Worm (Caenorhabditis elegans): ENCODE data around the gene T16A1.10.

Gene T16A1.10

DNA sequence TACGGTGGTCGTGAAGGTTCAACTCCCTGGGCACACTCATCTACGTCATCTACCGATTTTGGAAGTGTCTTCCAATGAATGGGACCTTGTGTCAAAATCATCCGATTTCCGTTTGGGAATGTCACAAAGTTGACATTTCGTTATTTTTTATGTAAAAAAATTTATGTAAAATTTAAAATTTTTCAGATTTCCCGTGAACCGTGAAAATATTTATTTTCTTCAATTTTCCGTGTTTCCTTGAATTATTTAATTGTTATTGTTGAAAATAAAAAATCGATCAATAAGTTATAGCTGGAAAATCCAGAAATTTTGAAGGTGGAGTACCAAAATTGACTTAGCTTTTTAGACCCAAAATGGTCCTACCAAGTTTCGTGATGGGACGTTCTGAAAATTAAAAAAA, 43.7 kb upstream of the T16A1.10 start, which contains the start of gene hpo-7:
Gene hpo-7, minus strand, starts transcription at position 101 of the 400 bp plus-strand sequence.
- TF ChIP-seq bed-1 (GFP tag; IDR thresholded peaks at IDR 0.05) (no peak), cebp-2 (GFP tag; IDR thresholded peaks at IDR 0.05) (no peak)

DNA sequence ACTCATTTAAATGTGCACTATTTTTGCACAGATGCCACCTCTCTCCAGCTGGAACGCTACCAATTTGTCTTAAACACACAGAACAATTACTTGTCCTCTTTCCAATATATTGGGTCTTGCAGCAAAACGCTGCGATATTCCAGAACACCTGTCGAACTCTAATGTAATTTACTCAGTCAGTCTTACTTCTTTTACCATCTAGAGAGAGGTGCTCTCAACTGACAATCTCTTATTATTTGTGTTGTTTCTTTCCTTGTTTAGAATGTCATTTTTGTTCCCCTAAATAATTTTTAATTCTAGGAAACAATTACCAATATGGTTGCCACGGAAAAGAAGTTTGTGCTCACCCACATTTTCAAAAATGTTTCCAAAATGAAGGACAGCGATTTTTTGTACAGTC, 38.9 kb upstream of the T16A1.10 start, which contains the start of gene sdz-28:
Gene sdz-28, plus strand, starts transcription at position 301 of the 400 bp plus-strand sequence.
- TF ChIP-seq F57C9.4 (tag; optimal IDR thresholded peaks at IDR 0.05), result no peak
- TF ChIP-seq hmg-20 (GFP tag; IDR thresholded peaks at IDR 0.05), result no peak
- no peak for TF ChIP-seq lin-35 (GFP tag; optimal IDR thresholded peaks at IDR 0.05)
- TF ChIP-seq fkh-3 (tag; optimal IDR thresholded peaks at IDR 0.05), result no peak
- no peak for TF ChIP-seq tlf-1 (GFP tag; optimal IDR thresholded peaks at IDR 0.05)
- TF ChIP-seq lsl-1 (GFP tag; optimal IDR thresholded peaks at IDR 0.05), result no peak
- no peak for TF ChIP-seq madf-6 (GFP tag; IDR thresholded peaks at IDR 0.05)
- no peak for TF ChIP-seq ztf-26 (tag; optimal IDR thresholded peaks at IDR 0.05)
- TF ChIP-seq mes-4 (tag; optimal IDR thresholded peaks at IDR 0.05), result no peak
- TF ChIP-seq let-607 (tag; optimal IDR thresholded peaks at IDR 0.05), result no peak
- no peak for TF ChIP-seq ceh-91 (GFP tag; IDR thresholded peaks at IDR 0.05)
- TF ChIP-seq ztf-22 (GFP tag; optimal IDR thresholded peaks at IDR 0.05), result no peak
- no peak for TF ChIP-seq cebp-2 (GFP tag; IDR thresholded peaks at IDR 0.05)
- no peak for TF ChIP-seq F33H1.4 (GFP tag; IDR thresholded peaks at IDR 0.05)
- TF ChIP-seq Y56A3A.18 (GFP tag; IDR thresholded peaks at IDR 0.05), result no peak
- no peak for TF ChIP-seq pbrm-1 (GFP tag; IDR thresholded peaks at IDR 0.05)
- TF ChIP-seq hlh-26 (GFP tag; conservative IDR thresholded peaks at IDR 0.05), result no peak
- no peak for TF ChIP-seq dox-1 (GFP tag; IDR thresholded peaks at IDR 0.05)
- TF ChIP-seq nfya-2 (GFP tag; IDR thresholded peaks at IDR 0.05), result no peak

DNA sequence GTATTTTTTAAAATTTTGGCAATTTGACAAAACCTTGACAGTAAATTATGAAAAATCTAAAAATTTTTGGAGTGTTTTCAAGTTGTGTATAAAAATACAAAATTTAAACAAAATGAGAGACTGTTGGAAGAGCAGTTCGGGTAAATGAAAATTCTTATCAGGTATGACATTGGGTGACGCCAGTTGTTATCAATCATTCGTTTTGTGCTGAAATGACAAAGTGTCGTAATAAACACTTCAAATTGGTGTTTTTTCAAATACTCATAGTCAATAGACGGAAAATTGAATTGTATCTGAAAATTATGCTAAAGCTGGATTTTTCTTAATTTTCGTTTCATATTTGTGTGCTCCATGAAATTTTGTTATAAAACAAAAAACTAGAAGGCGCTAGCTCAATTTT, 30.9 kb upstream of the T16A1.10 start:
- TF ChIP-seq hmg-1.2 (GFP tag; IDR thresholded peaks at IDR 0.05), result no peak
- TF ChIP-seq F23B12.7 (tag; optimal IDR thresholded peaks at IDR 0.05; ENCODE audit: insufficient read depth), result no peak
- TF ChIP-seq athp-1 (tag; optimal IDR thresholded peaks at IDR 0.05), result no peak
- TF ChIP-seq mxl-1 (tag; optimal IDR thresholded peaks at IDR 0.05), result no peak
- TF ChIP-seq ceh-58 (GFP tag; IDR thresholded peaks at IDR 0.05), result no peak
- TF ChIP-seq madf-8 (GFP tag; conservative IDR thresholded peaks at IDR 0.05), result no peak
- TF ChIP-seq ztf-28 (GFP tag; IDR thresholded peaks at IDR 0.05), result no peak
- no peak for TF ChIP-seq nhr-27 (tag; optimal IDR thresholded peaks at IDR 0.05)
- no peak for TF ChIP-seq nfyb-1 (GFP tag; IDR thresholded peaks at IDR 0.05)

DNA sequence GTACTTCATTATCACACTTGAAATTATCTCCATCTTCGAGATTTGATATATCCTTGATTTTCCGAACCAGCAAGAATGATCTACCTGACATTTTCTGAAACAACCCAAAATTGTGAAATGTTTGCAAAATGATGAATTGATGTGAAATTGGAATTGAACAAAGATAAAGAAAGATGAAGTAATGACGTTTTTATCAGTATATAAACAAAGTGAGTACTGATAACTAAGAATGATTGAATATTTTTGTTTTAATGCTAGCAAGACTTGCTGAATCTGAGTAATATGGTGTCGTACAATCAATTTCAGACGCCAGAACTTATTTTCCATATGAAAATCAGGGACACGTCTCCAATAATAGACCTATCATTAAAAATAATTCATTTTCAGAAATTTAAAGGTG, 30.2 kb upstream of the T16A1.10 start, which contains the start of gene math-37:
Gene math-37, minus strand, starts transcription at position 101 of the 400 bp plus-strand sequence.
- TF ChIP-seq hmg-20 (GFP tag; IDR thresholded peaks at IDR 0.05) (no peak), D2030.7 (GFP tag; IDR thresholded peaks at IDR 0.05) (no peak), ama-1 (optimal IDR thresholded peaks at IDR 0.05) (no peak), ama-1 (GFP tag; optimal IDR thresholded peaks at IDR 0.05) (no peak), tbx-9 (tag; optimal IDR thresholded peaks at IDR 0.05; ENCODE audit: borderline replicate concordance) (no peak), F49E8.2 (tag; optimal IDR thresholded peaks at IDR 0.05; ENCODE audit: insufficient read depth) (no peak), Y53F4B.3 (GFP tag; IDR thresholded peaks at IDR 0.05) (no peak), B0035.1 (tag; optimal IDR thresholded peaks at IDR 0.05) (no peak), snpc-1.3 (tag; optimal IDR thresholded peaks at IDR 0.05; ENCODE audit: insufficient read depth) (no peak), ztf-18 (tag; optimal IDR thresholded peaks at IDR 0.05) (no peak), sptf-2 (GFP tag; optimal IDR thresholded peaks at IDR 0.05) (no peak), mes-4 (tag; optimal IDR thresholded peaks at IDR 0.05) (no peak), B0261.1 (tag; optimal IDR thresholded peaks at IDR 0.05) (no peak), ztf-28 (GFP tag; IDR thresholded peaks at IDR 0.05) (no peak), F33H1.4 (GFP tag; IDR thresholded peaks at IDR 0.05) (no peak)
